Worm (Caenorhabditis elegans) whole organism, midembryonic: Measurements from ENCODE around the gene cyc-2.2.
A peak's percentile ranks its signal among the peaks of the same experiment; 100 is the strongest.

ENCODE experiments used
- T22C8.4 ChIP-seq: fragments of 200-800 bp; sonication (Bioruptor generic); IDR thresholded peaks from 2 replicates; pipeline ENCODE4 v1.3.6; 2022; ENCODE audit warnings: missing genetic modification characterization, missing compliant biosample characterization
- cog-1 ChIP-seq: sonication (generic microtip); optimal IDR thresholded peaks from 2 replicates; lab custom pipeline; 2016; ENCODE audit warnings: missing genetic modification characterization, missing compliant biosample characterization
- flt-1 ChIP-seq: fragments of 200-800 bp; sonication (Bioruptor generic); IDR thresholded peaks from 2 replicates; pipeline ENCODE4 v1.3.6; 2022; ENCODE audit warnings: missing genetic modification characterization, missing compliant biosample characterization
- klf-2 ChIP-seq: fragments of 200-800 bp; sonication (Bioruptor generic); conservative IDR thresholded peaks from 2 replicates; pipeline ENCODE4 v1.3.6; 2022; ENCODE audit warnings: missing genetic modification reagents, missing genetic modification characterization, missing compliant biosample characterization
- med-1 ChIP-seq: sonication (generic microtip); optimal IDR thresholded peaks from 2 replicates; lab custom pipeline; 2017; ENCODE audit warnings: missing genetic modification characterization, mild to moderate bottlenecking, missing compliant biosample characterization, antibody characterized with exemption, missing genetic modification reagents; ENCODE audit not compliant: insufficient read depth
- ref-1 ChIP-seq: fragments of 200-800 bp; sonication (Bioruptor generic); conservative IDR thresholded peaks from 2 replicates; pipeline ENCODE4 v1.3.6; 2022; ENCODE audit warnings: missing genetic modification reagents, missing genetic modification characterization, missing compliant biosample characterization
- tab-1 ChIP-seq: fragments of 200-800 bp; sonication (Bioruptor generic); IDR thresholded peaks from 2 replicates; pipeline ENCODE4 v1.3.6; 2022; ENCODE audit warnings: missing genetic modification characterization, missing compliant biosample characterization
- ztf-23 ChIP-seq: fragments of 200-800 bp; sonication (Bioruptor generic); IDR thresholded peaks from 2 replicates; pipeline ENCODE4 v1.3.6; 2022; ENCODE audit warnings: missing genetic modification reagents, missing genetic modification characterization, missing compliant biosample characterization
- ztf-29 ChIP-seq: fragments of 200-800 bp; sonication (Bioruptor generic); IDR thresholded peaks from 2 replicates; pipeline ENCODE4 v1.3.6; 2022; ENCODE audit warnings: missing genetic modification reagents, missing genetic modification characterization, missing compliant biosample characterization

cyc-2.2 gene

DNA sequence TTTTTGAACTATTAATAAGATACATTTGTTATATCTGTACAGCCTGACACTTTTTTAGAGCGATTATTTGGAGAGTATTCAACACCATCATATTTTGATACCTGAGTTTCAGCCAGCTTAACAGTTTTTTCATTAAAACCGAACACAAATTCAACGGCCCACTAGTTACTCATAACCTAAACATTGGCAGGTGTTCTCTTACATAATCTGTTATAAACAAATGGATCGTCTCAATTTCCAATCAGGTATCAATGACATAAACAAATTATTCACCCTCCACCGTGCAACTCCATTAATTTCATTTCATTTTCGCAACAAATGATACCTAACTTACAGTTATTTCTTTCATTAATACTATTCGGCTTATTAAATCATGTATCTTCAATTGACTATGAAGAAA, 989 bp downstream of the cyc-2.2 start, which contains the start of gene cubn-1:
Gene cubn-1 (plus strand): TSS at position 301 of the 400 bp plus-strand sequence.
- TF ChIP-seq ztf-29: no peak
- no peak for TF ChIP-seq flt-1
- TF ChIP-seq klf-2: no peak
- TF ChIP-seq tab-1 (GFP tag; lab: Robert Waterston, UW): no peak
- TF ChIP-seq med-1 (GFP tag; lab: Kevin White, UChicago): no peak
- TF ChIP-seq ref-1 (GFP tag; lab: Robert Waterston, UW): no peak
- TF ChIP-seq ztf-23 (GFP tag; lab: Robert Waterston, UW): no peak
- TF ChIP-seq T22C8.4 (GFP tag; lab: Robert Waterston, UW): no peak
- TF ChIP-seq cog-1: no peak

DNA sequence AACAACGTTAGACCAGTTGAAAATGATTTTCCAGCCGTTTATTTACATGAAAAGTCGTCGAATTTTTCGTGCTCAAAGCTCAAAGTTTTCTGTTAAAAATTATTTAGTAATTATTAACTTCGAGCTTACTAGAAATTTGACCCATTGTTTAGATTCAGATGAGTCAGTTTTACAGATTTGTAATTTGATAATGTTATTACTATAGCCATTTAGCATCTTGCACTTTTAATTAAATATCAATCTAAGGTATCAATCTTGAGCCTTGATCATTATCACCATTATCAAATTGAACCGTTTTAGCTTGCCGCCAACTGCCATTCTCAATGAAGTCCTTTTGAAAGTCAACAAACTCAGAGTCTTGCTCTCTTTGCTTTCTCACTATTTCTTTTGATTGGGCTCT, 2.5 kb downstream of the cyc-2.2 start, which contains the start of gene ZC116.1:
Gene ZC116.1 (plus strand): TSS at position 301 of the 400 bp plus-strand sequence.
- no peak for TF ChIP-seq ztf-23 (GFP tag; lab: Robert Waterston, UW)
- no peak for TF ChIP-seq tab-1 (GFP tag; lab: Robert Waterston, UW)
- no peak for TF ChIP-seq med-1 (GFP tag; lab: Kevin White, UChicago)
- TF ChIP-seq cog-1: no peak
- TF ChIP-seq klf-2: no peak
- no peak for TF ChIP-seq T22C8.4 (GFP tag; lab: Robert Waterston, UW)
- no peak for TF ChIP-seq ref-1 (GFP tag; lab: Robert Waterston, UW)
- TF ChIP-seq flt-1: no peak
- no peak for TF ChIP-seq ztf-29

DNA sequence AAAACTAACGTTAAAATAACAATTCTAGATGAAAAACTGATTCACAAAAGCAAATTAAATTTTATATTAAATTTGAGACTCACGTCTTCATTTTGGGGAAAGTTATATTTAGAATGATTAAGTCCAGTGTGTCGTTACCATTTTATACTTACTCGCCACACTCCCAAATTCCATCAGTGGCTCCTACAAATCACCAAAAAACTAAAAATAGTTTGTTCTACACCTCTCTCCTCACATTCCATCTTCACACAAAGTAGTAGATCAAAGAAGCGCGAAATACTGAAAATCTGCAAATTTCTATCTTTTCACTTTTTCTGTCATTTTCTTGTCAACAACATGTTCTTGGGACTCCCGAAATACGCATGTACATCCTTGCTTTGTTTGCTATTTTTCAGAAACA, 3.2 kb downstream of the cyc-2.2 start, which contains the start of gene ZC116.5:
Gene ZC116.5 (minus strand): TSS at position 101 of the 400 bp plus-strand sequence.
- no peak for TF ChIP-seq flt-1
- TF ChIP-seq ztf-23 (GFP tag; lab: Robert Waterston, UW): no peak
- no peak for TF ChIP-seq ref-1 (GFP tag; lab: Robert Waterston, UW)
- TF ChIP-seq tab-1 (GFP tag; lab: Robert Waterston, UW): no peak
- TF ChIP-seq cog-1: no peak
- TF ChIP-seq T22C8.4 (GFP tag; lab: Robert Waterston, UW): no peak
- TF ChIP-seq ztf-29: no peak
- TF ChIP-seq klf-2: no peak

DNA sequence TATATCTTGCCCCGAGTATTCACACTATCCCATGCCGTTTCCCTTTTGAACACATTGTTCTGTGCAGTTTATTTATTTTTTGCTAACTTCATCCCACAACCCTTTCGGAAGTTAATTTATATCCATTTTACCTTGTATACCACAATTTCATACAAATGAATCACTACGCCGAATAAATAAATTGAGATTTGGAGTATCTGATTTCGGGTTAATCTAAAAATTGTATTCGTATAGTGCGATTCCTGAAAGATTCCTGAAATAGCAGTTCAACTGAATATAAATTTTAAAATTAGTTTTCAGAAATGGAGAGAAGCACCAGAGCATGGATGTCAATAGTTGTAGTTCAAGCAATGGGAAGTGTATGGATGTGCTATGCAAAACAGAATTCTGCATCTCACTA, 4.9 kb downstream of the cyc-2.2 start, which contains the start of gene erg-28:
Gene erg-28 (plus strand): TSS at position 301 of the 400 bp plus-strand sequence.
- TF ChIP-seq tab-1 (GFP tag; lab: Robert Waterston, UW) (no peak), ref-1 (GFP tag; lab: Robert Waterston, UW) (no peak), klf-2 (no peak), ztf-23 (GFP tag; lab: Robert Waterston, UW) (no peak), med-1 (GFP tag; lab: Kevin White, UChicago) (no peak), cog-1 (no peak)

DNA sequence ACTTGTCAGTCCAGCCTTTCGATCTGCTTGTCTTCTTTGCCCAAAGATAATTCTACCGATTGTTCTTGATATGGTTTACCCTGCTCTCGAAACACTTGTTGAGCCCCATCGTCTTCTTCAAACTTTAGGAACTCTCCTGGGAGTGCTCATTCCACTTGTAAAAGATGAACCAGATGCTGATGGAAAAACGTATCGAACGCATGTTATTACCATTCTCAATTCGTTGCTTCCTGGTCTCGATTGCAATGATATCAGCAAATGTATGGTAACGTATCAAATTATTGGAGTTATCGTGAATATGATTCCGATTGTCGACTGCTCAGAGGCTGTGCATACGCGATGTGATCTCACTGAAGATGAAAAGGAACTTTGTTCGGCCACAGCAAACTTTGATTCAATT, 10.2 kb downstream of the cyc-2.2 start:
- TF ChIP-seq cog-1 (no peak), klf-2 (no peak), ztf-29 (no peak), flt-1 (no peak), med-1 (GFP tag; lab: Kevin White, UChicago) (no peak), tab-1 (GFP tag; lab: Robert Waterston, UW) (no peak), ref-1 (GFP tag; lab: Robert Waterston, UW) (no peak)

DNA sequence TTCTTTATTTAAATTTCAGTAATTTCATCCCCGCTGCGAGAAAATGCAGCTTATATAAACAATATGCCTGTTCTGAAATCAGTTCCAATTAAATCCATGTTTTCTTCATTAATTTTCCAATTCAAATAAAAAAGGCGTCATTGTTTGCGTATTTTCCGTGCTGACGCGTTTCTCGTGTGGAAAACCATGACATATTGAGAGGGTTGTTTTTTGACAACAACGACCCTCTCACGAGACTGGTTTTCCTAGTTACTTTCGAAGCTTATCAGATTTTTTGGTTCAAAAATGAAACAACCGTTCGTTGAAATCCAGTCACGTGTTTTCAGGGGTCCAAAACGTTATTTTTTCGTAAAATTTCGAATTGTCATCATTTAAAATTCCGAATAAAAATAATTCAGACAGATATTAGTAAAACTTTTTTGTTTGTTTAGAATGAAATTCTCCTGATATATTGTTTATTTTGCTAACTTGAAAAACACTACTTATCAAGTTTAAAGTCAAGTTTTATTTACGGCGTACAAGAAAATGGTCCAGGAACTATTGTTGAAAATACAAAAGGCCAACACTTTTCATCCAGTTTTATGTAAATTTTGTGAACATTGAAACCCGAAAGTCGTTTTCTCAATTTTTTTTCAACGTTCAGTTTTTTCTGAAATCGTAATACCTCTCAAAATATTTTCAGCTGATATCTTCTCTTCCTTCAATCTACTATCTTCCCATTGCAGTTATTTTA, 12.3 kb downstream of the cyc-2.2 start, which contains the start of gene C14C10.5:
Gene C14C10.5 (plus strand): TSS at position 683 of the 733 bp plus-strand sequence.
- TF ChIP-seq klf-2: no peak
- TF ChIP-seq T22C8.4 (GFP tag; lab: Robert Waterston, UW): no peak
- no peak for TF ChIP-seq ztf-29
- TF ChIP-seq flt-1: no peak
- TF ChIP-seq cog-1: no peak
- no peak for TF ChIP-seq ref-1 (GFP tag; lab: Robert Waterston, UW)
- no peak for TF ChIP-seq ztf-23 (GFP tag; lab: Robert Waterston, UW)
- TF ChIP-seq tab-1 (GFP tag; lab: Robert Waterston, UW): no peak
- TF ChIP-seq med-1 (GFP tag; lab: Kevin White, UChicago): no peak

DNA sequence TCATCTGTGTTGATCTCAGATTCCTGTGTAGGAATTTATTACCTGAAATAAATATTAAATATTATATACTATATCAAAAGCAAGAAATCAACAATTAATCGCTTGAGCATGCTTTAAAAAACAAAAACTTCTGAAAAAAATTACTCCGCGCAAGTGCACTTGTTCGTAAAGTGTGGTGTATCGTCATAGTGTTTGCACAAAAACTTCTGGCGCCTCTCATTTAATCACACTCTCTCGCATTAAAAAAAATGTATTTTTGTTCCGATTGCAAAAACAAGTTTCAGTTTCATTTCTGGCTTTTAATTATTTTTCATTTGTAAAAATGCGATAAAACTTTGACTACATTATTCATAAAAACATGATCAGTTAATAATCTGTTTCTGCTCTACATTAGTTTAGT, 12.9 kb downstream of the cyc-2.2 start, which contains the start of the genes C14C10.10 and ril-2:
Gene C14C10.10 (minus strand): TSS at position 19 of the 400 bp plus-strand sequence.
Gene ril-2 (minus strand): TSS at position 48 of the 400 bp plus-strand sequence.
- no peak for TF ChIP-seq T22C8.4 (GFP tag; lab: Robert Waterston, UW)

DNA sequence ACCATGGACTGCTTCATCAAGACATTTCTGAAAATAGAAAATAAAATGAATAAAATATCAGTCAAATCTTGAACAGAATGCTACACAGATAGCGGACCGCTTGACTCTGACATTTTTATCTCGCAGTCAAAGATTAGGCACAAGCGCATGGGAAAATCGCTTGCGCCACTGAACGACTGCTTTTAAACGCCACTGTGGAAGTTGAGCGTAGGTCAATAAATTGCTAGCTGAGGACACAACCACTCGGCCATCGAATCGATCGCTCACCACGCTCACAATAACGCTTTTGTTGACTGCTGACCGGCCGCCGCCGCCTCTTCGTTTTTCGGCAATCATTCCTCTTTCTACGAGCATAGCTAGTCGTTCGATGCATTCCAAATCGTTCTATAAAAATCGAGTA, 15.2 kb downstream of the cyc-2.2 start:
- TF ChIP-seq klf-2 (0 out of 2 replicates have a peak, but pooled peaks have one; percentile 49), tab-1 (GFP tag; lab: Robert Waterston, UW) (peak; percentile 80; the same call in 1 of the 2 replicates), ref-1 (GFP tag; lab: Robert Waterston, UW) (peak; percentile 48; the same call in 1 of the 2 replicates), ztf-29 (peak; percentile 82), med-1 (GFP tag; lab: Kevin White, UChicago) (peak; percentile 15), T22C8.4 (GFP tag; lab: Robert Waterston, UW) (peak; percentile 69; the same call in 1 of the 2 replicates), ztf-23 (GFP tag; lab: Robert Waterston, UW) (peak; percentile 78), flt-1 (peak; percentile 87), cog-1 (peak; percentile 58)

DNA sequence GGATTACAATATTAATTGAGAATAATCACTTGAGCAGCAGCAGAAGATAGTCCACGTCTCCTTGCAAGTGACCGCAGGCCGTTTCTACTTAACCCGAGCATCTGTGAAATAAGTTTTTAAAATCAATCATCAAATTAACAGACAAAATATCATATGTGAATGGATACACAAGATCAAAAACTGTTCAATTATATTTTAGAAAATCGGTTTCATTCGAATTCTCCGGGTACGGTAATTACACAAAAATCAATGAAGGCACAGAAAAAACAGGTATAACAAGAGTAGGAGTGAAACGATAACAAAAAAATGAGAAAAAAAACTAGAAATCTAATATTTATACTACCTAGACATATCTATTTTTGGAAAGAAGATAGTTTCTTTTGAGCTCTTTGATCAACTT, 15.8 kb downstream of the cyc-2.2 start, which contains the start of gene mma-1:
Gene mma-1 (minus strand): TSS at position 101 of the 400 bp plus-strand sequence.
- no peak for TF ChIP-seq T22C8.4 (GFP tag; lab: Robert Waterston, UW)
- TF ChIP-seq flt-1: no peak
- no peak for TF ChIP-seq ref-1 (GFP tag; lab: Robert Waterston, UW)
- TF ChIP-seq cog-1: no peak
- TF ChIP-seq ztf-29: no peak

DNA sequence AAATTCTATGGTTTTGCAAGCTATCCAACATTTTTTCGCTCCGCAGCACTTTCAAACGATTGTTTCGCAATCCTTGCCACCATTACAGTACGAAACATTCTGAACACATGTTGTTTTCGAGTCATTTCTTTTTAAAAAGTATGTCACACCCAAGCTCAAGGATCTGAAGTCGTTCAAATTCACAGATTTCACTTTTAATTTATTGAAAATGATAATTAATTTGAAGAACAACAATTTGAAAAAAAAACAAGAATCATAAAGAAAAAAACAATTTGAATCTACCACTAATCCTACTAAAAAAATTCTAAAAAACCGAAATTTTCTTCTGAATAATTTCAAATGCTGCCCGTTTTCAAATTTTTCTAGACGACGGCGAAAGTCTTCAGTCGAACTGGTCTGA, 19.6 kb downstream of the cyc-2.2 start, which contains the start of gene C14C10.2:
Gene C14C10.2 (minus strand): TSS at position 101 of the 400 bp plus-strand sequence.
- TF ChIP-seq cog-1: no peak
